Fruit fly (Drosophila melanogaster) whole organism, prepupa: ENCODE data around the gene CG10352.

Source experiments
- CG1621 ChIP-seq: fragments of 200-800 bp; sonication (Bioruptor generic); optimal IDR thresholded peaks from 3 replicates; lab custom pipeline; 2018; ENCODE audit warnings: missing biosample characterization, mild to moderate bottlenecking, missing genetic modification characterization
- CG6163 ChIP-seq: fragments of 200-800 bp; sonication (Bioruptor generic); IDR thresholded peaks from 3 replicates; pipeline ENCODE4 v1.3.6; 2022; ENCODE audit warnings: missing biosample characterization, missing genetic modification characterization
- CG6276 ChIP-seq: fragments of 200-800 bp; sonication (Bioruptor generic); optimal IDR thresholded peaks from 2 replicates; lab custom pipeline; 2017; ENCODE audit warnings: missing biosample characterization, mild to moderate bottlenecking, missing genetic modification characterization

DNA sequence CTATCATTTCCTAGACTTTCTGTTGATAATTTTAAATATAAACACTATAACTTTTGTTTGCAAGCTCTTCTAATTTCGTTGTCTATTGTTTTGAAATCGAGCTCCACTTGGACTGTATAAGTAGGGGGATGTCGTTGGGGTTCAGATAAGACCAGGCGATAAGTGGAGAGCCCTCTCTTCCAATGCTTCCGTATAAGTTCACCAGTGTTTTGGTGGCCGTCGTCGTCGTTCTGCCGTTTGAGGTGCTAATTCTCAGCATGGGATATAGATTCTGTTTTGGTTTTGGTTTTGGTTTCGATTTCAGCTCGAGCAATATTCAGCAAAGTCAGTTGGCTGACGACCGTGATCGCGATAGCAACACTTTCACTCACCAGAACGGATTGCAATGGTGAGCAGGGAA lies 3.9 kb downstream of the CG10352 start, which contains the start of gene CG15739:
- TF ChIP-seq CG6163 (GFP tag; lab: Robert Waterston, UW) (no peak), CG6276 (GFP tag; lab: Kevin White, UChicago) (no peak), CG1621 (tag; lab: Kevin White, UChicago) (no peak)
